Worm (Caenorhabditis elegans): ENCODE results near the gene ZK1098.12.

Gene ZK1098.12

DNA sequence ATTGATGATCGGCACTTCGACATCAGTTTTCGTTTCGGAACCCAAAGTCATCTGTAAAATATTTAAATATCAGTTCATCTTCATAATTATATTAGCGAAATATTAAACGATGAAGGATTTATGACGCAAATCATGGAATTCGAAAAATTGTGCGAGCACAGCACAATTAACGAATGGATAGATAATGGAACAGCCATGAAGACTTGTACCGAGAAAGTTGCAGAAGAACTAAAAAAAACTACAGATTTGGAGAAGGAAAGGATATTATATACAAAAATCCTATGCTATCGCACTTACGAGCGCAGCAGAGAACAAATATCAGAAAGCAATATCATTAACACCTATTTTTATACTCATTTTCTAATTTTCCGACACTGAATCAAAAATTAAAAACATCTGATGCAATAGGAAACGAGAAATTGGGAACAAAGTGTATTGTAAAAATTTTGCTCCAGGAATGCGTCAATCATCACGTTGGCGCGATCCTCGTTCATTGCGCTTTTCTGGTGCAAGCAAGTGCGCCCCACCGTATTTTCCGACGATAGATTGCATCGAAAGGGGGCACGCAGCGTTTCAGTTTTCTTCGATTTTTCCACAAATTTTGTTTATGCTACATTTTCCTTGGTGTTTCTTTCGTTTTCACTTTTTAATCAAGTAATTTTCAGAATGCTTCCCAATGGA, 23.4 kb upstream of the ZK1098.12 start, which contains the start of the genes clu-1 and prp-40 (continued):
- TF ChIP-seq somi-1 (GFP tag; optimal IDR thresholded peaks at IDR 0.05) (no peak), Y67H2A.10 (GFP tag; conservative IDR thresholded peaks at IDR 0.05) (no peak), lin-26 (GFP tag; IDR thresholded peaks at IDR 0.05) (no peak), Y53G8AR.9 (GFP tag; conservative IDR thresholded peaks at IDR 0.05) (peak; percentile 80; the same call in 1 of the 2 replicates), T26A5.8 (tag; optimal IDR thresholded peaks at IDR 0.05) (no peak), mxl-1 (tag; optimal IDR thresholded peaks at IDR 0.05) (no peak), F55B11.4 (tag; optimal IDR thresholded peaks at IDR 0.05; ENCODE audit: borderline replicate concordance, insufficient read depth) (no peak), snpc-1.1 (tag; optimal IDR thresholded peaks at IDR 0.05; ENCODE audit: insufficient read depth) (peak; percentile 3), rcor-1 (GFP tag; IDR thresholded peaks at IDR 0.05) (peak; percentile 70), B0336.3 (GFP tag; IDR thresholded peaks at IDR 0.05) (peak; percentile 80), die-1 (tag; optimal IDR thresholded peaks at IDR 0.05) (no peak), nhr-80 (tag; optimal IDR thresholded peaks at IDR 0.05) (peak; percentile 76), B0261.1 (tag; optimal IDR thresholded peaks at IDR 0.05) (no peak)

DNA sequence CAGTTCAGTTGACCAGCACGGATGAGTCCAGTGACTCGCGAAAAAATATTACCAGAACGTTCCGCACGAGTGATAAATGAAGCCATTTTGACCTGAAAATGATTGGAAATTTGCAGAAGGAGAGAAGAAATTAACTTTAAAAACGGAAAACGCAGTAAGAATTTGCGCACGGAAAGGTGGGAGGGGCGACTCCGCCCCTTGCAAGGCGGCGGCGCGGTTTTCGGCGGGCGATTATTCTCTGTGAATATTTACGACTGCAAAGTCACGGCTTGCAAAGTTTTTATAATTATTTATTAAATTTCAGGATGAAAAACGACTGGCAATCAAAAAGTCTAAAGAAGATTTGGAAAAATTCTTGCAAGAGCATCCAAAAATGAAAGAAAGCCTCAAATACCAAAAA, 21.3 kb upstream of the ZK1098.12 start, which contains the start of gene mrps-23:
Gene mrps-23, minus strand, starts transcription at position 92 of the 400 bp plus-strand sequence.
- TF ChIP-seq dpl-1 (GFP tag; optimal IDR thresholded peaks at IDR 0.05), result no peak
- no peak for TF ChIP-seq cebp-1 (GFP tag; IDR thresholded peaks at IDR 0.05)
- peak; percentile 13 for TF ChIP-seq cebp-1 (tag; optimal IDR thresholded peaks at IDR 0.05)
- TF ChIP-seq pbrm-1 (GFP tag; IDR thresholded peaks at IDR 0.05), result 0 out of 2 replicates have a peak, but pooled peaks have one; percentile 11
- TF ChIP-seq lir-1 (GFP tag; conservative IDR thresholded peaks at IDR 0.05), result no peak
- peak; percentile 33 for TF ChIP-seq F23B12.7 (tag; optimal IDR thresholded peaks at IDR 0.05; ENCODE audit: insufficient read depth)
- TF ChIP-seq B0336.3 (GFP tag; IDR thresholded peaks at IDR 0.05), result no peak
- TF ChIP-seq mes-4 (tag; optimal IDR thresholded peaks at IDR 0.05), result no peak
- TF ChIP-seq dpff-1 (tag; optimal IDR thresholded peaks at IDR 0.05), result no peak
- no peak for TF ChIP-seq ama-1 (optimal IDR thresholded peaks at IDR 0.05)
- no peak for TF ChIP-seq ama-1 (GFP tag; optimal IDR thresholded peaks at IDR 0.05)
- 0 out of 2 replicates have a peak, but pooled peaks have one; percentile 8 for TF ChIP-seq Y53G8AR.9 (GFP tag; conservative IDR thresholded peaks at IDR 0.05)
- 0 out of 2 replicates have a peak, but pooled peaks have one; percentile 33 for TF ChIP-seq dox-1 (GFP tag; IDR thresholded peaks at IDR 0.05)
- TF ChIP-seq ztf-18 (tag; optimal IDR thresholded peaks at IDR 0.05), result peak; percentile 43
- TF ChIP-seq mcd-1 (GFP tag; IDR thresholded peaks at IDR 0.05), result 0 out of 2 replicates have a peak, but pooled peaks have one; percentile 7
- 0 out of 2 replicates have a peak, but pooled peaks have one; percentile 25 for TF ChIP-seq madf-3 (GFP tag; IDR thresholded peaks at IDR 0.05)
- TF ChIP-seq lin-54 (GFP tag; optimal IDR thresholded peaks at IDR 0.05), result no peak

DNA sequence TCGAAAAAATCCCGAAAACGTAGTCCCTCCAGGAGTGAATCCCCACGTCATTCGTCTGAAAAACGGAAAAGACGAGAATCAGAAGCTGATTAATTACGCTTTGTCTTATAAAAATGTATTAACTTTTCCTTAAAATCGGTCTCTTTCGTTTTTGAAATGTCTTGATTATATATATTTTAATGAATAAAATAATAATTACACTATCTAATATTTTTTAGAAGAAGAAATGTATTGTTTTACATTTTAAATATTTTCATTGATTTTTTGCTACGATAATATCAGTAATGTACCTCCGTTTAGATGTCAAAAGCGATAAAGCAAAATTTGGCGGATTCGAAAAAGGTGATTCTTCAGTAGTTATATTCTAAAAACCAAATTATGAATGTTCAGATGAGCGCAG, 19.7 kb upstream of the ZK1098.12 start, which contains the start of gene trpp-3:
Gene trpp-3, plus strand, starts transcription at position 301 of the 400 bp plus-strand sequence.
- no peak for TF ChIP-seq K12H6.12 (tag; optimal IDR thresholded peaks at IDR 0.05)
- TF ChIP-seq snpc-4 (GFP tag; optimal IDR thresholded peaks at IDR 0.05), result no peak
- TF ChIP-seq snpc-4 (tag; optimal IDR thresholded peaks at IDR 0.05), result no peak
- TF ChIP-seq zfh-2 (GFP tag; conservative IDR thresholded peaks at IDR 0.05), result no peak
- TF ChIP-seq ceh-58 (GFP tag; IDR thresholded peaks at IDR 0.05), result no peak
- TF ChIP-seq mcd-1 (GFP tag; IDR thresholded peaks at IDR 0.05), result no peak
- TF ChIP-seq ztf-22 (GFP tag; optimal IDR thresholded peaks at IDR 0.05), result no peak
- no peak for TF ChIP-seq ztf-25 (GFP tag; IDR thresholded peaks at IDR 0.05)
- no peak for TF ChIP-seq snpc-1.1 (tag; optimal IDR thresholded peaks at IDR 0.05; ENCODE audit: insufficient read depth)
- TF ChIP-seq F22D6.2 (tag; optimal IDR thresholded peaks at IDR 0.05), result no peak
- TF ChIP-seq pha-4 (tag; optimal IDR thresholded peaks at IDR 0.05), result no peak

Data from whole organism, young adult.